Fruit fly (Drosophila melanogaster) whole organism, prepupa: ENCODE data around the gene CG15498.

ENCODE experiments used
- Blimp-1 ChIP-seq: fragments of 200-800 bp; sonication (Bioruptor generic); optimal IDR thresholded peaks from 3 replicates; lab custom pipeline; 2017; ENCODE audit warnings: missing biosample characterization, missing genetic modification characterization, mild to moderate bottlenecking, moderate library complexity, missing genetic modification reagents
- CG10631 ChIP-seq: fragments of 200-800 bp; sonication (Bioruptor generic); optimal IDR thresholded peaks from 2 replicates; lab custom pipeline; 2016; ENCODE audit warnings: missing biosample characterization, missing genetic modification characterization
- CG10669 ChIP-seq: fragments of 200-800 bp; sonication (Bioruptor generic); optimal IDR thresholded peaks from 3 replicates; lab custom pipeline; 2018; ENCODE audit warnings: missing biosample characterization, mild to moderate bottlenecking, missing genetic modification characterization, moderate library complexity
- CG11294 ChIP-seq: fragments of 200-800 bp; sonication (Bioruptor generic); IDR thresholded peaks from 2 replicates; pipeline ENCODE4 v1.3.6; 2022; ENCODE audit warnings: missing biosample characterization, missing genetic modification characterization
- CG11762 ChIP-seq: fragments of 200-800 bp; sonication (Bioruptor generic); optimal IDR thresholded peaks from 3 replicates; lab custom pipeline; 2016; ENCODE audit warnings: missing biosample characterization, missing genetic modification characterization; ENCODE audit not compliant: insufficient read depth
- CG11902 ChIP-seq: fragments of 200-800 bp; sonication (Bioruptor generic); optimal IDR thresholded peaks from 3 replicates; lab custom pipeline; 2016; ENCODE audit warnings: missing biosample characterization, missing genetic modification characterization
- CG15336 ChIP-seq: fragments of 200-800 bp; sonication (Bioruptor generic); IDR thresholded peaks from 2 replicates; pipeline ENCODE4 v1.3.6; 2022; ENCODE audit warnings: missing biosample characterization, missing genetic modification characterization
- CG1621 ChIP-seq: fragments of 200-800 bp; sonication (Bioruptor generic); optimal IDR thresholded peaks from 3 replicates; lab custom pipeline; 2018; ENCODE audit warnings: missing biosample characterization, mild to moderate bottlenecking, missing genetic modification characterization
- CG16779 ChIP-seq: fragments of 200-800 bp; sonication (Bioruptor generic); optimal IDR thresholded peaks from 3 replicates; lab custom pipeline; 2017; ENCODE audit warnings: missing biosample characterization, mild to moderate bottlenecking, missing genetic modification characterization
- CG31627 ChIP-seq: fragments of 200-800 bp; sonication (Bioruptor generic); optimal IDR thresholded peaks from 3 replicates; lab custom pipeline; 2016; ENCODE audit warnings: missing biosample characterization, missing genetic modification characterization
- CG32006 ChIP-seq: fragments of 200-800 bp; sonication (Bioruptor generic); optimal IDR thresholded peaks from 3 replicates; lab custom pipeline; 2017; ENCODE audit warnings: missing biosample characterization, mild to moderate bottlenecking, missing genetic modification characterization
- CG34406 ChIP-seq: fragments of 200-800 bp; sonication (Bioruptor generic); optimal IDR thresholded peaks from 3 replicates; lab custom pipeline; 2016; ENCODE audit warnings: missing biosample characterization, missing genetic modification characterization
- CG3919 ChIP-seq: fragments of 200-800 bp; sonication (Bioruptor generic); optimal IDR thresholded peaks from 3 replicates; lab custom pipeline; 2016; ENCODE audit warnings: missing biosample characterization, missing genetic modification characterization
- CG4318 ChIP-seq: fragments of 200-800 bp; sonication (Bioruptor generic); optimal IDR thresholded peaks from 3 replicates; lab custom pipeline; 2017; ENCODE audit warnings: missing biosample characterization, mild to moderate bottlenecking, missing genetic modification characterization
- CG6276 ChIP-seq: fragments of 200-800 bp; sonication (Bioruptor generic); optimal IDR thresholded peaks from 2 replicates; lab custom pipeline; 2017; ENCODE audit warnings: missing biosample characterization, mild to moderate bottlenecking, missing genetic modification characterization
- CG6808 ChIP-seq: fragments of 200-800 bp; sonication (Bioruptor generic); optimal IDR thresholded peaks from 3 replicates; lab custom pipeline; 2017; ENCODE audit warnings: missing biosample characterization, missing genetic modification characterization, mild to moderate bottlenecking, moderate library complexity, missing genetic modification reagents
- CG6854 ChIP-seq: fragments of 200-800 bp; sonication (Bioruptor generic); optimal IDR thresholded peaks from 2 replicates; lab custom pipeline; 2017; ENCODE audit warnings: missing biosample characterization, mild to moderate bottlenecking, missing genetic modification characterization
- CG7368 ChIP-seq: fragments of 200-800 bp; sonication (Bioruptor generic); optimal IDR thresholded peaks from 3 replicates; lab custom pipeline; 2016; ENCODE audit warnings: missing biosample characterization, missing genetic modification characterization
- CG8119 ChIP-seq: fragments of 200-800 bp; sonication (Bioruptor generic); IDR thresholded peaks from 3 replicates; pipeline ENCODE4 v1.3.6; 2022; ENCODE audit warnings: missing biosample characterization, missing genetic modification characterization
- CG8319 ChIP-seq: fragments of 200-800 bp; sonication (Bioruptor generic); optimal IDR thresholded peaks from 3 replicates; lab custom pipeline; 2016; ENCODE audit warnings: missing biosample characterization, missing genetic modification characterization
- CG8632 ChIP-seq: fragments of 200-800 bp; sonication (Bioruptor generic); optimal IDR thresholded peaks from 3 replicates; lab custom pipeline; 2016; ENCODE audit warnings: missing biosample characterization, missing genetic modification characterization
- CG9139 ChIP-seq: fragments of 200-800 bp; sonication (Bioruptor generic); optimal IDR thresholded peaks from 3 replicates; lab custom pipeline; 2017; ENCODE audit warnings: missing biosample characterization, mild to moderate bottlenecking, missing genetic modification characterization
- Eip75B ChIP-seq: fragments of 200-800 bp; sonication (Bioruptor generic); optimal IDR thresholded peaks from 3 replicates; lab custom pipeline; 2016; ENCODE audit warnings: missing biosample characterization, missing genetic modification characterization
- Eip78C ChIP-seq: fragments of 200-800 bp; sonication (Bioruptor generic); peaks from one replicate; lab custom pipeline; 2016; ENCODE audit warnings: missing biosample characterization, missing genetic modification characterization
- Ets21C ChIP-seq: fragments of 200-800 bp; sonication (Bioruptor generic); optimal IDR thresholded peaks from 3 replicates; lab custom pipeline; 2016; ENCODE audit warnings: missing biosample characterization, missing genetic modification characterization
- Ets96B ChIP-seq: fragments of 200-800 bp; optimal IDR thresholded peaks from 2 replicates; lab custom pipeline; 2019; ENCODE audit warnings: missing biosample characterization, mild to moderate bottlenecking, missing genetic modification characterization, moderate library complexity
- Gug ChIP-seq: fragments of 200-800 bp; sonication (Bioruptor generic); IDR thresholded peaks from 2 replicates; pipeline ENCODE4 v1.3.6; 2022; ENCODE audit warnings: missing biosample characterization, missing genetic modification characterization
- Hr4 ChIP-seq: fragments of 200-800 bp; sonication (Bioruptor generic); optimal IDR thresholded peaks from 3 replicates; lab custom pipeline; 2016; ENCODE audit warnings: missing biosample characterization, missing genetic modification characterization
- Lpt ChIP-seq: fragments of 200-800 bp; sonication (Bioruptor generic); optimal IDR thresholded peaks from 3 replicates; lab custom pipeline; 2016; ENCODE audit warnings: missing biosample characterization, missing genetic modification characterization
- Met ChIP-seq: fragments of 200-800 bp; sonication (Bioruptor generic); optimal IDR thresholded peaks from 3 replicates; lab custom pipeline; 2016; ENCODE audit warnings: missing biosample characterization, missing genetic modification characterization
- Sox15 ChIP-seq: fragments of 200-800 bp; sonication (Bioruptor generic); optimal IDR thresholded peaks from 3 replicates; lab custom pipeline; 2016; ENCODE audit warnings: missing biosample characterization, missing genetic modification characterization
- achi ChIP-seq: fragments of 200-800 bp; sonication (Bioruptor generic); optimal IDR thresholded peaks from 3 replicates; lab custom pipeline; 2016; ENCODE audit warnings: missing biosample characterization, missing genetic modification characterization
- acj6 ChIP-seq: fragments of 200-800 bp; sonication (Bioruptor generic); optimal IDR thresholded peaks from 3 replicates; lab custom pipeline; 2016; ENCODE audit warnings: missing biosample characterization, missing genetic modification characterization
- cyc ChIP-seq: fragments of 200-800 bp; sonication (Bioruptor generic); optimal IDR thresholded peaks from 3 replicates; lab custom pipeline; 2016; ENCODE audit warnings: missing biosample characterization, missing genetic modification characterization
- dac ChIP-seq: fragments of 200-800 bp; sonication (Bioruptor generic); optimal IDR thresholded peaks from 2 replicates; lab custom pipeline; 2017; ENCODE audit warnings: missing biosample characterization, mild to moderate bottlenecking, missing genetic modification characterization
- dsx ChIP-seq: fragments of 200-800 bp; optimal IDR thresholded peaks from 3 replicates; lab custom pipeline; 2019; ENCODE audit warnings: missing biosample characterization, mild to moderate bottlenecking, missing genetic modification characterization, moderate library complexity; ENCODE audit not compliant: poor library complexity, severe bottlenecking
- eg ChIP-seq: fragments of 200-800 bp; sonication (Bioruptor generic); IDR thresholded peaks from 3 replicates; pipeline ENCODE4 v1.3.6; 2022; ENCODE audit warnings: missing biosample characterization, missing genetic modification characterization
- esn ChIP-seq: fragments of 200-800 bp; sonication (Bioruptor generic); optimal IDR thresholded peaks from 2 replicates; lab custom pipeline; 2016; ENCODE audit warnings: missing biosample characterization, mild to moderate bottlenecking, missing genetic modification characterization, moderate library complexity
- fd59A ChIP-seq: fragments of 200-800 bp; sonication (Bioruptor generic); optimal IDR thresholded peaks from 2 replicates; lab custom pipeline; 2017; ENCODE audit warnings: missing biosample characterization, mild to moderate bottlenecking, missing genetic modification characterization, missing genetic modification reagents
- fd85E ChIP-seq: fragments of 200-800 bp; sonication (Bioruptor generic); optimal IDR thresholded peaks from 3 replicates; lab custom pipeline; 2016; ENCODE audit warnings: missing biosample characterization, missing genetic modification characterization
- fkh ChIP-seq: fragments of 200-800 bp; sonication (Bioruptor generic); optimal IDR thresholded peaks from 3 replicates; lab custom pipeline; 2017; ENCODE audit warnings: missing biosample characterization, mild to moderate bottlenecking, missing genetic modification characterization, moderate library complexity
- lz ChIP-seq: fragments of 200-800 bp; sonication (Bioruptor generic); optimal IDR thresholded peaks from 3 replicates; lab custom pipeline; 2016; ENCODE audit warnings: missing biosample characterization, missing genetic modification characterization
- net ChIP-seq: fragments of 200-800 bp; sonication (Bioruptor generic); optimal IDR thresholded peaks from 3 replicates; lab custom pipeline; 2016; ENCODE audit warnings: missing biosample characterization, missing genetic modification characterization
- pdm3 ChIP-seq: fragments of 200-800 bp; sonication (Bioruptor generic); optimal IDR thresholded peaks from 3 replicates; lab custom pipeline; 2016; ENCODE audit warnings: missing biosample characterization, missing genetic modification characterization
- salr ChIP-seq, 2 experiments: fragments of 200-800 bp; sonication (Bioruptor generic); optimal IDR thresholded peaks; 3 replicates each; lab custom pipeline; 2016 to 2018; ENCODE audit warnings: missing biosample characterization in 2 of 2, missing genetic modification characterization in 2 of 2, mild to moderate bottlenecking in 1 of 2
- ss ChIP-seq, 2 experiments: fragments of 200-800 bp; sonication (Bioruptor generic); optimal IDR thresholded peaks; 2 replicates in 1 of 2; 3 replicates in 1 of 2; lab custom pipeline; 2017 to 2018; ENCODE audit warnings: mild to moderate bottlenecking in 2 of 2, missing biosample characterization in 2 of 2, missing genetic modification characterization in 2 of 2, moderate library complexity in 1 of 2
- svp ChIP-seq: fragments of 200-800 bp; sonication (Bioruptor generic); peaks from one replicate; lab custom pipeline; 2016; ENCODE audit warnings: missing biosample characterization, missing genetic modification characterization
- topi ChIP-seq: fragments of 200-800 bp; sonication (Bioruptor generic); optimal IDR thresholded peaks from 3 replicates; lab custom pipeline; 2016; ENCODE audit warnings: missing biosample characterization, missing genetic modification characterization

Gene CG15498

dm6 chr3R:21591370-21591743, 22.4 kb upstream of the CG15498 start:
- TF ChIP-seq Eip75B (GFP tag; lab: Kevin White, UChicago) (no peak), Eip78C (GFP tag; lab: Kevin White, UChicago) (peak; percentile 43), salr (GFP tag; optimal IDR thresholded peaks at IDR 0.05; lab: Kevin White, UChicago) (no peak)

dm6 chr3R:21590677-21591369, 21.9 kb upstream of the CG15498 start:
- TF ChIP-seq CG34406 (GFP tag; lab: Kevin White, UChicago) = peak; percentile 40
- peak; percentile 63 for TF ChIP-seq esn (GFP tag; lab: Kevin White, UChicago)
- peak; percentile 12 for TF ChIP-seq CG1621 (tag; lab: Kevin White, UChicago)
- peak in 1 of 2 experiments; percentile 10 for TF ChIP-seq salr (GFP tag; optimal IDR thresholded peaks at IDR 0.05; lab: Kevin White, UChicago)
- TF ChIP-seq CG11902 (GFP tag; lab: Kevin White, UChicago) = peak; percentile 69
- TF ChIP-seq CG10631 (GFP tag; lab: Kevin White, UChicago) = peak; percentile 68
- TF ChIP-seq dsx (GFP tag; lab: Kevin White, UChicago) = no peak
- TF ChIP-seq CG6854 (GFP tag; lab: Kevin White, UChicago) = no peak
- peak; percentile 80 for TF ChIP-seq Eip78C (GFP tag; lab: Kevin White, UChicago)
- TF ChIP-seq CG8319 (GFP tag; lab: Kevin White, UChicago) = no peak
- peak; percentile 61 for TF ChIP-seq acj6
- peak; percentile 41; the same call in 1 of the 2 replicates for TF ChIP-seq Gug (GFP tag; lab: Robert Waterston, UW)
- no peak for TF ChIP-seq fd85E (GFP tag; lab: Kevin White, UChicago)
- 0 out of 3 replicates have a peak, but pooled peaks have one; percentile 33 for TF ChIP-seq CG8119
- TF ChIP-seq Hr4 (GFP tag; lab: Kevin White, UChicago) = no peak
- peak; percentile 49 for TF ChIP-seq CG8632 (GFP tag; lab: Kevin White, UChicago)
- TF ChIP-seq svp (GFP tag; lab: Kevin White, UChicago) = peak; percentile 94
- peak; percentile 36 for TF ChIP-seq Blimp-1 (GFP tag; lab: Kevin White, UChicago)
- no peak for TF ChIP-seq CG9139 (GFP tag; lab: Kevin White, UChicago)
- peak; percentile 45 for TF ChIP-seq CG11762 (GFP tag; lab: Kevin White, UChicago)
- TF ChIP-seq pdm3 (GFP tag; lab: Kevin White, UChicago) = peak; percentile 45
- no peak for TF ChIP-seq net
- TF ChIP-seq Ets21C = peak; percentile 26
- peak; percentile 62 for TF ChIP-seq CG7368 (GFP tag; lab: Kevin White, UChicago)
- no peak for TF ChIP-seq Lpt (GFP tag; lab: Kevin White, UChicago)
- peak; percentile 40 for TF ChIP-seq achi
- no peak for TF ChIP-seq Sox15 (GFP tag; lab: Kevin White, UChicago)
- TF ChIP-seq lz (GFP tag; lab: Kevin White, UChicago) = peak; percentile 35
- TF ChIP-seq fkh (GFP tag; lab: Kevin White, UChicago) = peak; percentile 98
- no peak for TF ChIP-seq CG4318 (GFP tag; lab: Kevin White, UChicago)
- TF ChIP-seq Met (GFP tag; lab: Kevin White, UChicago) = peak; percentile 70
- TF ChIP-seq Ets96B (tag; lab: Kevin White, UChicago) = no peak
- peak; percentile 77 for TF ChIP-seq CG3919 (GFP tag; lab: Kevin White, UChicago)
- no peak for TF ChIP-seq CG6808 (GFP tag; lab: Kevin White, UChicago)
- no peak for TF ChIP-seq dac (GFP tag; lab: Kevin White, UChicago)
- peak; percentile 51 for TF ChIP-seq CG16779 (tag; lab: Kevin White, UChicago)
- no peak for TF ChIP-seq fd59A (GFP tag; lab: Kevin White, UChicago)
- TF ChIP-seq CG6276 (GFP tag; lab: Kevin White, UChicago) = no peak
- peak; percentile 69 for TF ChIP-seq eg (GFP tag; lab: Robert Waterston, UW)
- peak; percentile 54 for TF ChIP-seq CG10669 (GFP tag; lab: Kevin White, UChicago)
- peak; percentile 57 for TF ChIP-seq CG31627 (GFP tag; lab: Kevin White, UChicago)
- no peak for TF ChIP-seq CG15336 (GFP tag; lab: Robert Waterston, UW)
- peak; percentile 42 for TF ChIP-seq cyc (GFP tag; lab: Kevin White, UChicago)
- TF ChIP-seq ss (GFP tag; optimal IDR thresholded peaks at IDR 0.05; lab: Kevin White, UChicago) = peak in 1 of 2 experiments; percentile 26
- TF ChIP-seq topi (GFP tag; lab: Kevin White, UChicago) = peak; percentile 76
- peak; percentile 52; the same call in 1 of the 2 replicates for TF ChIP-seq CG11294 (GFP tag; lab: Robert Waterston, UW)
- TF ChIP-seq CG32006 (GFP tag; lab: Kevin White, UChicago) = peak; percentile 28
